Comparison of ENCODE assay signal across 5 worm cellular contexts in the genomic region with DNA sequence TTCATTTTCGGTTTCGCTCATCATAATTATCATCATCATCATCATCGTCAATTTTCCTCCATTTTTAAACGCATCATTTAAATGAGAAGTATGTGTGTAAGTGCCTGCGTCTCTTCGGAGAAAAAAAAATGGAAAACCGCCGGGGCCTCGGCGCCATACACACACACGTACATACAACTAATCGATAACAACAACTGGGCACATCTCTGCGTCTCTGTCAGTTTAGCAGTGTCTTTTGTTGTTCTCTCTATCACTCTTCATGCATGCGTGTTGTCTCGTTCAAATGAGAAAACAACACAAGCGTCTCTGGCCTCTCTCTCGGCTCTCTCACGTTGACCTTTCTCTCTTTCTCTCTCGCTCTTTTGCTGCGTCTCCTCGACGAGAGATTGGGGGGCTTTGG.
TF ChIP-seq lines count a peak whose summit lies in the region.

No protein-coding gene starts in this region.

TF ChIP-seq in whole organism, L1 larva, 84 proteins besides CTCF, POLR2A, EP300 and RAD21 (continues in another document):
- TF ChIP-seq lin-13 (GFP tag; optimal IDR thresholded peaks at IDR 0.05; lab: Kevin White, UChicago), result peak; percentile 63
- TF ChIP-seq grh-1 (GFP tag; IDR thresholded peaks at IDR 0.05; lab: Robert Waterston, UW), result peak; percentile 41; the same call in 1 of the 2 replicates
- TF ChIP-seq alr-1 (tag; optimal IDR thresholded peaks at IDR 0.05; lab: Kevin White, UChicago; ENCODE audit: borderline replicate concordance), result no peak
- peak; percentile 65 for TF ChIP-seq snpc-4 (tag; optimal IDR thresholded peaks at IDR 0.05; lab: Kevin White, UChicago)
- TF ChIP-seq tlp-1 (tag; optimal IDR thresholded peaks at IDR 0.05; lab: Kevin White, UChicago), result no peak
- TF ChIP-seq lir-3 (tag; optimal IDR thresholded peaks at IDR 0.05; lab: Kevin White, UChicago; ENCODE audit: poor library complexity), result peak; percentile 66
- no peak for TF ChIP-seq C04F5.9 (tag; optimal IDR thresholded peaks at IDR 0.05; lab: Kevin White, UChicago)
- TF ChIP-seq fkh-8 (tag; optimal IDR thresholded peaks at IDR 0.05; lab: Kevin White, UChicago), result peak; percentile 88
- TF ChIP-seq efl-1 (optimal IDR thresholded peaks at IDR 0.05; lab: Kevin White, UChicago), result peak; percentile 81 to 88
- peak; percentile 57 to 96 for TF ChIP-seq efl-1 (GFP tag; optimal IDR thresholded peaks at IDR 0.05 in 1 of 2; lab: Kevin White, UChicago)
- no peak for TF ChIP-seq nhr-28 (tag; optimal IDR thresholded peaks at IDR 0.05; lab: Kevin White, UChicago)
- peak; percentile 19 for TF ChIP-seq lin-15B (tag; optimal IDR thresholded peaks at IDR 0.05; lab: Kevin White, UChicago)
- TF ChIP-seq jun-1 (tag; optimal IDR thresholded peaks at IDR 0.05; lab: Kevin White, UChicago), result peak; percentile 67
- peak; percentile 62 to 87 (median 80) for TF ChIP-seq ceh-82 (tag; optimal IDR thresholded peaks at IDR 0.05; lab: Kevin White, UChicago)
- TF ChIP-seq hlh-17 (GFP tag; optimal IDR thresholded peaks at IDR 0.05; lab: Kevin White, UChicago; ENCODE audit: borderline replicate concordance), result no peak
- TF ChIP-seq pax-3 (tag; optimal IDR thresholded peaks at IDR 0.05; lab: Kevin White, UChicago), result peak; percentile 62

TF ChIP-seq in whole organism, L3 larva, 47 proteins besides CTCF, POLR2A, EP300 and RAD21 (continues in another document):
- TF ChIP-seq ceh-9 (tag; optimal IDR thresholded peaks at IDR 0.05; lab: Kevin White, UChicago) (no peak), egl-5 (tag; optimal IDR thresholded peaks at IDR 0.05; lab: Kevin White, UChicago) (peak; percentile 94), ceh-28 (tag; optimal IDR thresholded peaks at IDR 0.05; lab: Kevin White, UChicago) (peak; percentile 98), nhr-25 (tag; optimal IDR thresholded peaks at IDR 0.05; lab: Kevin White, UChicago) (peak; percentile 79), elt-1 (tag; optimal IDR thresholded peaks at IDR 0.05; lab: Kevin White, UChicago) (peak; percentile 58), egl-27 (tag; optimal IDR thresholded peaks at IDR 0.05; lab: Kevin White, UChicago) (peak; percentile 69), nhr-43 (tag; optimal IDR thresholded peaks at IDR 0.05; lab: Kevin White, UChicago; ENCODE audit: poor library complexity, severe bottlenecking) (peak; percentile 90), nhr-76 (tag; optimal IDR thresholded peaks at IDR 0.05; lab: Kevin White, UChicago) (no peak), nhr-23 (tag; optimal IDR thresholded peaks at IDR 0.05; lab: Kevin White, UChicago) (peak; percentile 81), ztf-11 (tag; optimal IDR thresholded peaks at IDR 0.05; lab: Kevin White, UChicago) (no peak), mdl-1 (tag; optimal IDR thresholded peaks at IDR 0.05; lab: Kevin White, UChicago) (peak; percentile 67), tbx-2 (tag; optimal IDR thresholded peaks at IDR 0.05; lab: Kevin White, UChicago) (peak; percentile 59), skn-1 (tag; optimal IDR thresholded peaks at IDR 0.05; lab: Kevin White, UChicago) (peak; percentile 80), unc-39 (tag; optimal IDR thresholded peaks at IDR 0.05; lab: Kevin White, UChicago) (no peak), lin-15B (tag; optimal IDR thresholded peaks at IDR 0.05; lab: Kevin White, UChicago) (peak; percentile 62), ama-1 (optimal IDR thresholded peaks at IDR 0.05; lab: Kevin White, UChicago) (peak; percentile 51), R02D3.7 (tag; optimal IDR thresholded peaks at IDR 0.05; lab: Kevin White, UChicago) (peak; percentile 59), nhr-77 (tag; optimal IDR thresholded peaks at IDR 0.05; lab: Kevin White, UChicago) (peak; percentile 5)

TF ChIP-seq in whole organism, early embryonic, 17 proteins besides CTCF, POLR2A, EP300 and RAD21:
- TF ChIP-seq hmbx-1 (tag; optimal IDR thresholded peaks at IDR 0.05; lab: Kevin White, UChicago) (no peak), F13C5.2 (tag; optimal IDR thresholded peaks at IDR 0.05; lab: Kevin White, UChicago) (peak; percentile 48), tbx-37 (GFP tag; conservative IDR thresholded peaks at IDR 0.05; lab: Robert Waterston, UW) (0 out of 2 replicates have a peak, but pooled peaks have one; percentile 13)

TF ChIP-seq in whole organism, midembryonic, 9 proteins besides CTCF, POLR2A, EP300 and RAD21:
- peak; percentile 96 for TF ChIP-seq T22C8.4 (GFP tag; IDR thresholded peaks at IDR 0.05; lab: Robert Waterston, UW)
- TF ChIP-seq cog-1 (tag; optimal IDR thresholded peaks at IDR 0.05; lab: Kevin White, UChicago), result peak; percentile 62
- no peak for TF ChIP-seq klf-2 (GFP tag; conservative IDR thresholded peaks at IDR 0.05; lab: Robert Waterston, UW)

TF ChIP-seq in whole organism, young adult, 124 proteins besides CTCF, POLR2A, EP300 and RAD21 (continues in another document):
- TF ChIP-seq attf-3 (GFP tag; conservative IDR thresholded peaks at IDR 0.05; lab: Robert Waterston, UW), result no peak
- peak; percentile 68 for TF ChIP-seq dox-1 (GFP tag; IDR thresholded peaks at IDR 0.05; lab: Robert Waterston, UW)
- no peak for TF ChIP-seq attf-6 (GFP tag; IDR thresholded peaks at IDR 0.05; lab: Robert Waterston, UW)
- peak; percentile 46 for TF ChIP-seq atf-7 (tag; optimal IDR thresholded peaks at IDR 0.05; lab: Kevin White, UChicago)
- peak; percentile 15 for TF ChIP-seq ztf-18 (tag; optimal IDR thresholded peaks at IDR 0.05; lab: Kevin White, UChicago)
- peak; percentile 6 for TF ChIP-seq F22D6.2 (tag; optimal IDR thresholded peaks at IDR 0.05; lab: Kevin White, UChicago)
- TF ChIP-seq C06A6.2 (GFP tag; conservative IDR thresholded peaks at IDR 0.05; lab: Robert Waterston, UW), result peak; percentile 39; the same call in 1 of the 2 replicates
- TF ChIP-seq ekl-4 (GFP tag; IDR thresholded peaks at IDR 0.05; lab: Robert Waterston, UW), result peak; percentile 51
- no peak for TF ChIP-seq snpc-1.1 (tag; optimal IDR thresholded peaks at IDR 0.05; lab: Kevin White, UChicago; ENCODE audit: insufficient read depth)
- TF ChIP-seq hmg-1.2 (GFP tag; IDR thresholded peaks at IDR 0.05; lab: Robert Waterston, UW), result peak; percentile 95
- TF ChIP-seq lin-35 (GFP tag; optimal IDR thresholded peaks at IDR 0.05; lab: Kevin White, UChicago), result peak in 1 of 3 experiments; percentile 42
- no peak for TF ChIP-seq hsf-1 (GFP tag; IDR thresholded peaks at IDR 0.05; lab: Robert Waterston, UW)
- peak; percentile 45; the same call in 1 of the 2 replicates for TF ChIP-seq K11D2.4 (GFP tag; IDR thresholded peaks at IDR 0.05; lab: Robert Waterston, UW)
- TF ChIP-seq nfyb-1 (GFP tag; IDR thresholded peaks at IDR 0.05; lab: Robert Waterston, UW), result peak; percentile 79; the same call in 1 of the 2 replicates
- no peak for TF ChIP-seq bed-1 (GFP tag; IDR thresholded peaks at IDR 0.05; lab: Robert Waterston, UW)
- TF ChIP-seq xnd-1 (tag; optimal IDR thresholded peaks at IDR 0.05; lab: Kevin White, UChicago), result no peak
- TF ChIP-seq aptf-3 (GFP tag; IDR thresholded peaks at IDR 0.05; lab: Robert Waterston, UW), result no peak
- peak; percentile 66 for TF ChIP-seq B0336.3 (GFP tag; IDR thresholded peaks at IDR 0.05; lab: Robert Waterston, UW)
- no peak for TF ChIP-seq ztf-28 (GFP tag; IDR thresholded peaks at IDR 0.05; lab: Robert Waterston, UW)
- TF ChIP-seq C17E4.6 (GFP tag; IDR thresholded peaks at IDR 0.05; lab: Robert Waterston, UW), result no peak
- TF ChIP-seq ets-4 (GFP tag; optimal IDR thresholded peaks at IDR 0.05; lab: Kevin White, UChicago), result peak; percentile 6
- TF ChIP-seq nhr-90 (tag; optimal IDR thresholded peaks at IDR 0.05; lab: Kevin White, UChicago), result peak; percentile 33
- peak; percentile 36; the same call in 1 of the 2 replicates for TF ChIP-seq ceh-100 (GFP tag; IDR thresholded peaks at IDR 0.05; lab: Robert Waterston, UW)
- peak; percentile 68 for TF ChIP-seq nhr-80 (tag; optimal IDR thresholded peaks at IDR 0.05; lab: Kevin White, UChicago)
- no peak for TF ChIP-seq rec-8 (tag; optimal IDR thresholded peaks at IDR 0.05; lab: Kevin White, UChicago)
- no peak for TF ChIP-seq cebp-1 (GFP tag; IDR thresholded peaks at IDR 0.05; lab: Robert Waterston, UW)
- peak; percentile 81 for TF ChIP-seq cebp-1 (tag; optimal IDR thresholded peaks at IDR 0.05; lab: Kevin White, UChicago)
- peak; percentile 73 for TF ChIP-seq ceh-27 (GFP tag; optimal IDR thresholded peaks at IDR 0.05; lab: Kevin White, UChicago)
- TF ChIP-seq B0035.1 (tag; optimal IDR thresholded peaks at IDR 0.05; lab: Kevin White, UChicago), result no peak
- no peak for TF ChIP-seq fkh-3 (tag; optimal IDR thresholded peaks at IDR 0.05; lab: Kevin White, UChicago)
- no peak for TF ChIP-seq F39B2.1 (GFP tag; IDR thresholded peaks at IDR 0.05; lab: Robert Waterston, UW)
- TF ChIP-seq ceh-91 (GFP tag; IDR thresholded peaks at IDR 0.05; lab: Robert Waterston, UW), result no peak
- peak; percentile 79 for TF ChIP-seq ztf-26 (tag; optimal IDR thresholded peaks at IDR 0.05; lab: Kevin White, UChicago)
- TF ChIP-seq lir-1 (GFP tag; conservative IDR thresholded peaks at IDR 0.05; lab: Robert Waterston, UW), result no peak
- TF ChIP-seq attf-5 (GFP tag; optimal IDR thresholded peaks at IDR 0.05; lab: Kevin White, UChicago), result peak; percentile 72
- TF ChIP-seq tlf-1 (GFP tag; optimal IDR thresholded peaks at IDR 0.05; lab: Kevin White, UChicago), result peak; percentile 25
- peak; percentile 32 for TF ChIP-seq repo-1 (tag; optimal IDR thresholded peaks at IDR 0.05; lab: Kevin White, UChicago)
- no peak for TF ChIP-seq ama-1 (optimal IDR thresholded peaks at IDR 0.05; lab: Kevin White, UChicago)
- peak in 1 of 2 experiments; percentile 9 for TF ChIP-seq ama-1 (GFP tag; optimal IDR thresholded peaks at IDR 0.05; lab: Kevin White, UChicago)
- peak; percentile 57 for TF ChIP-seq chd-7 (tag; optimal IDR thresholded peaks at IDR 0.05; lab: Kevin White, UChicago)
- peak; percentile 86 for TF ChIP-seq lin-40 (tag; optimal IDR thresholded peaks at IDR 0.05; lab: Kevin White, UChicago)
- TF ChIP-seq snpc-4 (GFP tag; optimal IDR thresholded peaks at IDR 0.05; lab: Kevin White, UChicago), result peak; percentile 10
- TF ChIP-seq snpc-4 (tag; optimal IDR thresholded peaks at IDR 0.05; lab: Kevin White, UChicago), result peak in 2 of 4 experiments; percentile 23 to 30
- no peak for TF ChIP-seq F10E7.11 (tag; optimal IDR thresholded peaks at IDR 0.05; lab: Kevin White, UChicago)
- peak; percentile 56 for TF ChIP-seq mcd-1 (GFP tag; IDR thresholded peaks at IDR 0.05; lab: Robert Waterston, UW)
- peak; percentile 52 for TF ChIP-seq gei-17 (GFP tag; optimal IDR thresholded peaks at IDR 0.05; lab: Kevin White, UChicago)
- TF ChIP-seq somi-1 (GFP tag; optimal IDR thresholded peaks at IDR 0.05; lab: Kevin White, UChicago), result peak; percentile 79
- TF ChIP-seq lin-54 (GFP tag; optimal IDR thresholded peaks at IDR 0.05; lab: Kevin White, UChicago), result peak; percentile 37
- peak; percentile 22 for TF ChIP-seq tbp1 (GFP tag; optimal IDR thresholded peaks at IDR 0.05; lab: Kevin White, UChicago)

Comparison
In these comparisons a context has a peak if more than half of its experiments do, and no peak if none do; other contexts are left out.
1. Of the 8 proteins assayed by ChIP-seq in both whole organism, young adult and whole organism, L1 larva: peak only in whole organism, young adult: none; only in whole organism, L1 larva: dpl-1, efl-1 and unc-130; in both: nhr-90 and snpc-4; in neither: 1; mixed calls (peak in some experiments, not most) for 2.